Worm (Caenorhabditis elegans) whole organism, mixed stage, embryonic: ENCODE data around the gene B0353.1.

Experiments
- ces-1 ChIP-seq: fragments of 150-350 bp; optimal IDR thresholded peaks from 2 replicates; lab custom pipeline; 2014; ENCODE audit warnings: missing biosample characterization, missing genetic modification reagents, missing genetic modification characterization
- lin-13 ChIP-seq: fragments of 150-350 bp; optimal IDR thresholded peaks from 2 replicates; lab custom pipeline; 2014; ENCODE audit warnings: missing biosample characterization, missing genetic modification characterization
- mep-1 ChIP-seq: fragments of 150-350 bp; optimal IDR thresholded peaks from 2 replicates; lab custom pipeline; 2017; ENCODE audit warnings: missing biosample characterization, missing genetic modification reagents, missing genetic modification characterization, inconsistent platforms
- nhr-28 ChIP-seq: fragments of 150-350 bp; optimal IDR thresholded peaks from 2 replicates; lab custom pipeline; 2014; ENCODE audit warnings: missing biosample characterization, missing genetic modification characterization
- nhr-76 ChIP-seq: sonication (generic microtip); optimal IDR thresholded peaks from 2 replicates; lab custom pipeline; 2017; ENCODE audit warnings: missing biosample characterization, missing genetic modification characterization

DNA sequence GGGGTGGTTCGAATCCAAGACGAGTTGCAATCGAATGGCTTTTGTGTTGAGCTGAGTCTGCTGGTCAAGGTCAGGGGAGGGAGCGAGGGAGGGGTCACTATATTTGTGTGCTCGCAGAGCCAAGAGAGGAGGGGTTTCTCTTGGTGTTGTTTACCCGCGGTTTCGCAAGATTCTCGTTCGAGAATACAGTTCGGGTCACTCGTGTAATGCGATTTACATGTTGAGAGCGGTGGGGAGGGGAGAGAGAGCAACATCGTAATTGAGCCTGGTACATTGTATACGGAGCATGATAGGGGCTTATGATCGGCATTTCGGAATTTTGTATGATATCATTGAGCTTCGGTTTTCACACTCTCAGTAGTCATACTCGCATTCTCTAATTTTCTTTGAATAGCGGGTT is 43.6 kb upstream of the B0353.1 start, which contains the start of gene F30H5.3:
- TF ChIP-seq nhr-76 (no peak), lin-13 (no peak), ces-1 (GFP tag; lab: Kevin White, UChicago) (no peak), nhr-28 (tag; lab: Kevin White, UChicago) (no peak), mep-1 (tag; lab: Kevin White, UChicago) (no peak)
